Worm (Caenorhabditis elegans): ENCODE data around the gene C04E7.3.

DNA sequence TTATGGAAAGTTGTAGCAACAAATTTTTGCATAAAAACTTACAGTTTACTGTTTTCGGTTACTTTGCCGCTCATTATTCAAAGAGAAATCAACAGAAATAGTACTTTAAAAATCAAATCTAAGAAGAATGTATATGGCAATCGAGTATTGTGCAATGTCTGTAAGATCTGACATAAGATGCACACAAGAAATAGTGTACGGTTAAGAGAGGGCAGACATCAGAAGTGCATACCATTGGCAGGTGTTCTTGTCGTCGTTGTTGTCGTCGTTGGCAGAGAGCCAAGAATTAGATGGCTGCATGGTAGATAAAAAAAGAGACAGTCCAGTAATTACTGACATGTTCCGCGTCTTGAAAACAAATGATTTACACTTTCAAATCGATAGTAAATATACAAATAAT lies 47.7 kb upstream of the C04E7.3 start, which contains the start of gene R04A9.7:
- TF ChIP-seq ZK546.5 (tag; optimal IDR thresholded peaks at IDR 0.05) (no peak), aly-2 (tag; optimal IDR thresholded peaks at IDR 0.05) (no peak)
